Worm (Caenorhabditis elegans) whole organism, L3 larva: ENCODE results near the gene best-23.
A peak's percentile ranks its signal among the peaks of the same experiment; 100 is the strongest.

Source experiments
- ama-1 ChIP-seq: fragments of 150-350 bp; optimal IDR thresholded peaks from 2 replicates; lab custom pipeline; 2018
- ceh-28 ChIP-seq: fragments of 150-350 bp; optimal IDR thresholded peaks from 2 replicates; lab custom pipeline; 2014; ENCODE audit warnings: missing biosample characterization, missing genetic modification reagents, missing genetic modification characterization
- ceh-82 ChIP-seq: fragments of 150-350 bp; optimal IDR thresholded peaks from 2 replicates; lab custom pipeline; 2014; ENCODE audit warnings: missing biosample characterization, missing genetic modification characterization
- daf-12 ChIP-seq: fragments of 150-350 bp; optimal IDR thresholded peaks from 2 replicates; lab custom pipeline; 2014; ENCODE audit warnings: missing biosample characterization, missing genetic modification reagents, missing genetic modification characterization
- egl-27 ChIP-seq: sonication (generic microtip); optimal IDR thresholded peaks from 4 replicates; lab custom pipeline; 2017; ENCODE audit warnings: missing biosample characterization, missing genetic modification reagents, missing genetic modification characterization
- elt-1 ChIP-seq: fragments of 150-350 bp; optimal IDR thresholded peaks from 2 replicates; lab custom pipeline; 2014; ENCODE audit warnings: missing biosample characterization, missing genetic modification characterization
- elt-2 ChIP-seq: sonication (generic microtip); optimal IDR thresholded peaks from 2 replicates; lab custom pipeline; 2016; ENCODE audit warnings: missing genetic modification reagents, mild to moderate bottlenecking, missing genetic modification characterization, missing compliant biosample characterization
- elt-3 ChIP-seq, 3 experiments: fragments of 150-350 bp in 1 of 3; sonication (generic microtip) in 2 of 3; optimal IDR thresholded peaks; 2 replicates in 2 of 3; 4 replicates in 1 of 3; lab custom pipeline; 2014 to 2017; ENCODE audit warnings: missing biosample characterization in 3 of 3, missing genetic modification characterization in 3 of 3
- eor-1 ChIP-seq, 2 experiments: fragments of 150-350 bp; optimal IDR thresholded peaks; 2 replicates each; lab custom pipeline; 2014 to 2018; ENCODE audit warnings: missing biosample characterization in 2 of 2, missing genetic modification characterization in 2 of 2
- fkh-10 ChIP-seq: sonication (generic microtip); optimal IDR thresholded peaks from 2 replicates; lab custom pipeline; 2017; ENCODE audit warnings: missing biosample characterization, missing genetic modification reagents, missing genetic modification characterization
- hmg-11 ChIP-seq: sonication (generic microtip); optimal IDR thresholded peaks from 2 replicates; lab custom pipeline; 2016; ENCODE audit warnings: missing genetic modification characterization, missing compliant biosample characterization
- lin-15B ChIP-seq: fragments of 150-350 bp; optimal IDR thresholded peaks from 2 replicates; lab custom pipeline; 2014; ENCODE audit warnings: missing biosample characterization, missing genetic modification characterization
- mdl-1 ChIP-seq: fragments of 150-350 bp; optimal IDR thresholded peaks from 2 replicates; lab custom pipeline; 2014; ENCODE audit warnings: missing biosample characterization, missing genetic modification characterization
- mml-1 ChIP-seq: fragments of 150-350 bp; sonication (generic microtip); optimal IDR thresholded peaks from 3 replicates; lab custom pipeline; 2014; ENCODE audit warnings: missing biosample characterization, missing genetic modification characterization
- nfya-1 ChIP-seq: sonication (generic microtip); optimal IDR thresholded peaks from 2 replicates; lab custom pipeline; 2017; ENCODE audit warnings: missing genetic modification characterization, mild to moderate bottlenecking, missing compliant biosample characterization, antibody characterized with exemption, moderate library complexity; ENCODE audit not compliant: insufficient read depth
- nhr-12 ChIP-seq: fragments of 150-350 bp; optimal IDR thresholded peaks from 2 replicates; lab custom pipeline; 2014; ENCODE audit warnings: missing biosample characterization, missing genetic modification characterization
- nhr-23 ChIP-seq: fragments of 150-350 bp; optimal IDR thresholded peaks from 2 replicates; lab custom pipeline; 2014; ENCODE audit warnings: missing biosample characterization, missing genetic modification reagents, missing genetic modification characterization
- nhr-237 ChIP-seq: fragments of 150-350 bp; optimal IDR thresholded peaks from 2 replicates; lab custom pipeline; 2014; ENCODE audit warnings: missing biosample characterization, missing genetic modification characterization
- nhr-25 ChIP-seq: sonication (generic microtip); optimal IDR thresholded peaks from 2 replicates; lab custom pipeline; 2017; ENCODE audit warnings: missing biosample characterization, missing genetic modification characterization
- nhr-43 ChIP-seq: sonication (generic microtip); optimal IDR thresholded peaks from 2 replicates; lab custom pipeline; 2016; ENCODE audit warnings: mild to moderate bottlenecking, missing genetic modification characterization, missing compliant biosample characterization; ENCODE audit not compliant: poor library complexity, severe bottlenecking
- nhr-67 ChIP-seq: fragments of 150-350 bp; optimal IDR thresholded peaks from 2 replicates; lab custom pipeline; 2014; ENCODE audit warnings: missing biosample characterization, missing genetic modification characterization
- nhr-76 ChIP-seq: fragments of 150-350 bp; sonication (generic microtip); optimal IDR thresholded peaks from 5 replicates; lab custom pipeline; 2014; ENCODE audit warnings: missing biosample characterization, missing genetic modification characterization
- nhr-77 ChIP-seq: fragments of 150-350 bp; optimal IDR thresholded peaks from 2 replicates; lab custom pipeline; 2014; ENCODE audit warnings: missing biosample characterization, missing genetic modification characterization
- pha-4 ChIP-seq: fragments of 150-350 bp; optimal IDR thresholded peaks from 2 replicates; lab custom pipeline; 2014; ENCODE audit warnings: missing biosample characterization, missing genetic modification reagents, missing genetic modification characterization
- skn-1 ChIP-seq: fragments of 150-350 bp; optimal IDR thresholded peaks from 2 replicates; lab custom pipeline; 2014; ENCODE audit warnings: missing biosample characterization, missing genetic modification characterization
- snpc-4 ChIP-seq: fragments of 150-350 bp; optimal IDR thresholded peaks from 2 replicates; lab custom pipeline; 2014; ENCODE audit warnings: missing biosample characterization, missing genetic modification characterization
- unc-39 ChIP-seq: sonication (generic microtip); optimal IDR thresholded peaks from 4 replicates; lab custom pipeline; 2017; ENCODE audit warnings: missing biosample characterization, missing genetic modification characterization
- unc-62 ChIP-seq: fragments of 150-350 bp; sonication (generic microtip); optimal IDR thresholded peaks from 4 replicates; lab custom pipeline; 2014; ENCODE audit warnings: missing biosample characterization, missing genetic modification reagents, missing genetic modification characterization
- ztf-11 ChIP-seq: fragments of 150-350 bp; optimal IDR thresholded peaks from 2 replicates; lab custom pipeline; 2014; ENCODE audit warnings: missing biosample characterization, missing genetic modification characterization

The best-23 gene

DNA sequence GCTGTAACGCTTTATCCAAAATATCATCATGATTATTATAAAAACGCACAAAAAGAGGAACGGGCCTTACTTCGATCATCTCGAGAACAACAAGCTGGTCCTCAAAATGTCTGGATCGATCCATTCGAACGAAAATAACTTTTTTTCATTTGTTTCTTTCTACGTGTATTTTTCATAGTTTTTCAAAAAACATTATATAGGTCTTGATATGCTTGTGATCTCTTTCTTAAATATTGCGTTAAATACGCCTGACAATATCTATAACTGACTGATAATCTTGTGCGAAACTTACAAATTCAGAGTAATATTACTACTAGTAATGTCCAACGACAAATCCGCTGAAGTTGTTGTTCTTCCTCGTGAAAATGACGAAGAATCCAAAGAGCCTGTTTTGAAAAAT, 49.3 kb downstream of the best-23 start, which contains the start of gene sds-22:
TSS of gene sds-22 (plus strand) at position 301 of the 400 bp plus-strand sequence.
- TF ChIP-seq ztf-11 (tag; lab: Kevin White, UChicago) (no peak), nhr-23 (no peak), skn-1 (no peak), nhr-76 (tag; lab: Kevin White, UChicago) (no peak), mml-1 (tag; lab: Kevin White, UChicago) (no peak), snpc-4 (tag; lab: Kevin White, UChicago) (no peak), mdl-1 (tag; lab: Kevin White, UChicago) (no peak), ceh-28 (no peak), elt-3 (tag; optimal IDR thresholded peaks at IDR 0.05; lab: Kevin White, UChicago) (no peak), nhr-77 (tag; lab: Kevin White, UChicago) (no peak), nhr-237 (tag; lab: Kevin White, UChicago) (no peak), egl-27 (no peak), nhr-67 (tag; lab: Kevin White, UChicago) (no peak), nhr-25 (tag; lab: Kevin White, UChicago) (no peak), elt-1 (tag; lab: Kevin White, UChicago) (no peak), daf-12 (tag; lab: Kevin White, UChicago) (no peak), fkh-10 (GFP tag; lab: Kevin White, UChicago) (no peak), unc-39 (tag; lab: Kevin White, UChicago) (no peak)

ce11 chrII:7857485-7858010, 49.8 kb downstream of the best-23 start, which contains the start of the genes cec-3 and T09A5.15:
cec-3 (minus strand) TSS chrII:7857600.
T09A5.15 (plus strand) TSS chrII:7857960.
- TF ChIP-seq nfya-1 (tag; lab: Kevin White, UChicago) (peak; percentile 64), ceh-28 (no peak), nhr-25 (tag; lab: Kevin White, UChicago) (peak; percentile 2), pha-4 (tag; lab: Kevin White, UChicago) (peak; percentile 61), ztf-11 (tag; lab: Kevin White, UChicago) (no peak), lin-15B (tag; lab: Kevin White, UChicago) (peak; percentile 48), elt-2 (tag; lab: Kevin White, UChicago) (peak; percentile 22)
- TF ChIP-seq, all 47 proteins: peak for 5

- TF ChIP-seq hmg-11 (tag; lab: Kevin White, UChicago): no peak
- no peak for TF ChIP-seq eor-1 (tag; optimal IDR thresholded peaks at IDR 0.05; lab: Kevin White, UChicago)
- TF ChIP-seq nhr-25 (tag; lab: Kevin White, UChicago): no peak
- no peak for TF ChIP-seq nhr-12 (tag; lab: Kevin White, UChicago)
- no peak for TF ChIP-seq elt-2 (tag; lab: Kevin White, UChicago)
- TF ChIP-seq nhr-43 (tag; lab: Kevin White, UChicago): no peak
- no peak for TF ChIP-seq ama-1 (lab: Kevin White, UChicago)
- TF ChIP-seq ceh-82 (tag; lab: Kevin White, UChicago): no peak
- TF ChIP-seq nhr-23: no peak
- TF ChIP-seq lin-15B (tag; lab: Kevin White, UChicago): no peak
- no peak for TF ChIP-seq ceh-28
Observed at ce11 chrII:7855619-7856018, 51.8 kb downstream of the best-23 start, which contains the start of gene mdmh-35. mdmh-35 (minus strand) TSS chrII:7855719.

DNA sequence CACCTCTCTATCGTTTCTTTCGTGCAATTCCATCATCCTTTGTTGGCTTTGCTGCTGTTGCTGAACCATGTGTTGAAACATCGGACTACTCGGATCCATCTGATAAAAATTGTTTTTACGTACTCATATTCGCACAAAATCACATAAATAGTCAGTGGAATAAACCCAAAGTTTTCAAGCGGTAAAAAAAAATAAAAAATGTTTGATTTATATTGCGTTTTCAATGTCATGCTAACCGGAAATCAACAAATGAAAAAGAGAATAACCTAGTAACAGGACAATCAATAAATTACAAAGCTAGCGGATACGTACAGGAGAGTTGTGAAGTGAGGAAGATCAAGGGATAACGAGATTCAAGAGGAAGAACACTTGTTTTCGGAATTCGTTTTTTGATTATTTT, 52.4 kb downstream of the best-23 start, which contains the start of gene mdt-10:
TSS of gene mdt-10 (minus strand) at position 101 of the 400 bp plus-strand sequence.
- TF ChIP-seq skn-1 (no peak), nhr-77 (tag; lab: Kevin White, UChicago) (no peak), unc-39 (tag; lab: Kevin White, UChicago) (no peak), elt-1 (tag; lab: Kevin White, UChicago) (no peak), unc-62 (GFP tag; lab: Kevin White, UChicago) (no peak), egl-27 (no peak), elt-3 (tag; optimal IDR thresholded peaks at IDR 0.05; lab: Kevin White, UChicago) (no peak)
